Worm (Caenorhabditis elegans): ENCODE results near the gene pap-3.
A peak's percentile ranks its signal among the peaks of the same experiment; 100 is the strongest.

Gene pap-3

DNA sequence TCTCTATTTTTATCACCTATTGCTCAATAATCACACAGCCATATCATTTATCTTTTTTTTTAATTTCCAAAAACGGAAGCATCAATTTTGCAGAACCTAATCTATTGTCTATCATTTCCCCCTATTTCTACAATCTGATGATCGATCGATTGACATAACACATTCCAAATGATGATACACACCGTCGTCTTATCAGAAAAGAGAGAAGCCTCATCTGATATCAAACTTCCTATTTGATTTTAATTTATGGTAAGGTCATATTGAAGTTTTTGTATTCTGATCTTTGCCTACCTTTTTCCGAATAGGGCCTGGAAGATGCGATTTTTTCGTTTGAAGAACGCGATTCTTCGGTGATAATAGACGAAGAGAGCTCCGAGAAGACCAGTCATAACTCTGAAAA, 33.2 kb upstream of the pap-3 start:
- TF ChIP-seq nhr-76 (tag; optimal IDR thresholded peaks at IDR 0.05) (peak; percentile 76), elt-3 (tag; optimal IDR thresholded peaks at IDR 0.05) (peak in 1 of 3 experiments; percentile 24), fkh-2 (tag; optimal IDR thresholded peaks at IDR 0.05) (no peak), nhr-23 (tag; optimal IDR thresholded peaks at IDR 0.05) (peak; percentile 30)

ce11 chrII:11845954-11846353, 29.6 kb upstream of the pap-3 start:
- TF ChIP-seq nhr-77 (tag; optimal IDR thresholded peaks at IDR 0.05) (no peak), ama-1 (optimal IDR thresholded peaks at IDR 0.05) (peak; percentile 87), ceh-9 (tag; optimal IDR thresholded peaks at IDR 0.05) (no peak), mml-1 (tag; optimal IDR thresholded peaks at IDR 0.05) (no peak), lin-39 (tag; optimal IDR thresholded peaks at IDR 0.05) (no peak), tbx-2 (tag; optimal IDR thresholded peaks at IDR 0.05) (no peak), unc-62 (GFP tag; optimal IDR thresholded peaks at IDR 0.05) (no peak), elt-3 (tag; optimal IDR thresholded peaks at IDR 0.05) (peak in 1 of 3 experiments; percentile 88), nhr-67 (tag; optimal IDR thresholded peaks at IDR 0.05) (no peak), nhr-76 (tag; optimal IDR thresholded peaks at IDR 0.05) (no peak)

- TF ChIP-seq nhr-28 (tag; optimal IDR thresholded peaks at IDR 0.05), result no peak
- no peak for TF ChIP-seq ama-1 (optimal IDR thresholded peaks at IDR 0.05)
- TF ChIP-seq elt-2 (tag; optimal IDR thresholded peaks at IDR 0.05), result no peak
- no peak for TF ChIP-seq hmg-11 (tag; optimal IDR thresholded peaks at IDR 0.05)
- no peak for TF ChIP-seq nhr-67 (tag; optimal IDR thresholded peaks at IDR 0.05)
- no peak for TF ChIP-seq ZK546.5 (tag; optimal IDR thresholded peaks at IDR 0.05)
- TF ChIP-seq nhr-23 (tag; optimal IDR thresholded peaks at IDR 0.05), result no peak
- TF ChIP-seq sea-2 (GFP tag; optimal IDR thresholded peaks at IDR 0.05), result no peak
- TF ChIP-seq ceh-16 (tag; optimal IDR thresholded peaks at IDR 0.05), result no peak
- TF ChIP-seq mml-1 (tag; optimal IDR thresholded peaks at IDR 0.05), result no peak
These were observed 28.6 kb upstream of the pap-3 start for ce11 chrII:11844984-11845383.

DNA sequence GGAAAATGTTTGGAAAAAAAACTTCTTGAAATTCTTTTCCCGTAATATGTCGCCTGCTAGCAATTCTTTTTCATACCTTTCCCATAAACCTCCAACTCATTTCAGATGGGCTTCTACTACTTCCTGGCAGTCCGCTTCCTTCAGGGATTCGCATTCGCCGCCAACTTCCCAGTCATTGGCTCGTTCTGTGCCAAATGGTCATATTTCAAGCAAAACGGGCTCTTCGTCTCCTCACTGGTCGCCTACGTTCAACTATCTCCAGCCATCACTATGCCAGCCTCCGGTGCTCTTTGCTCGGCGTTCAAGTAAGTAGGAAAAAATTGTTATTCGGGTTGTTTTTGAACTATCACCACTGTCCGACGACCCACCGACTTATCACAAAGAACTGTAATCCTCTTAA, 27.7 kb upstream of the pap-3 start:
- TF ChIP-seq elt-1 (tag; optimal IDR thresholded peaks at IDR 0.05), result no peak
- no peak for TF ChIP-seq eor-1 (tag; optimal IDR thresholded peaks at IDR 0.05)
- no peak for TF ChIP-seq sea-2 (GFP tag; optimal IDR thresholded peaks at IDR 0.05)
- TF ChIP-seq nhr-43 (tag; optimal IDR thresholded peaks at IDR 0.05; ENCODE audit: poor library complexity, severe bottlenecking), result peak; percentile 5
- TF ChIP-seq ama-1 (optimal IDR thresholded peaks at IDR 0.05), result peak; percentile 93

DNA sequence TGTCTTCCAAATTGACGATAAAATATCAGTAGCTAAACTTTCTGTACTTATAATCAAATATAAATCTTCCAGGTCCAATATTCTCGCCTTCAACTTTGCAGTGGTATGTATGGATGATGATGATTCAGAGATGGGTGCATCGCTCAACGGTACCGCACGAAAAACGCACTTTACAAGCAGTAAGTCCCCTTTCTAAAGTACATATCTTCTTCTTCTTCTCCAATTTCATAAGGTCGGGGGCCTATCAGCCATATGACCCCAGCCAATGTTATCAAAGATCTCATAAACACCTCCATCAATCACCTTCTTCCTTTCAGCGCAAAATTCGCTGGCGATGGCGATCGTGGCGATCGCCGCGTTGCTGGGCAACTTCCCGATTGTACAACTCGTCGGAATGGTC, 27.1 kb upstream of the pap-3 start:
- TF ChIP-seq skn-1 (tag; optimal IDR thresholded peaks at IDR 0.05) (no peak), lin-39 (tag; optimal IDR thresholded peaks at IDR 0.05) (no peak), nhr-12 (tag; optimal IDR thresholded peaks at IDR 0.05) (no peak), nhr-77 (tag; optimal IDR thresholded peaks at IDR 0.05) (no peak), nhr-11 (tag; optimal IDR thresholded peaks at IDR 0.05) (no peak), ceh-82 (tag; optimal IDR thresholded peaks at IDR 0.05) (no peak), nhr-76 (tag; optimal IDR thresholded peaks at IDR 0.05) (no peak), sea-2 (GFP tag; optimal IDR thresholded peaks at IDR 0.05) (no peak), nfya-1 (tag; optimal IDR thresholded peaks at IDR 0.05; ENCODE audit: insufficient read depth) (no peak), nhr-25 (tag; optimal IDR thresholded peaks at IDR 0.05) (peak; percentile 12), nhr-237 (tag; optimal IDR thresholded peaks at IDR 0.05) (no peak), ztf-4 (tag; optimal IDR thresholded peaks at IDR 0.05) (no peak), egl-27 (tag; optimal IDR thresholded peaks at IDR 0.05) (no peak), nhr-28 (tag; optimal IDR thresholded peaks at IDR 0.05) (no peak), ceh-28 (tag; optimal IDR thresholded peaks at IDR 0.05) (no peak), lin-15B (tag; optimal IDR thresholded peaks at IDR 0.05) (no peak), egl-5 (tag; optimal IDR thresholded peaks at IDR 0.05) (no peak), elt-3 (tag; optimal IDR thresholded peaks at IDR 0.05) (peak in 1 of 3 experiments; percentile 24), ceh-16 (tag; optimal IDR thresholded peaks at IDR 0.05) (no peak), nhr-43 (tag; optimal IDR thresholded peaks at IDR 0.05; ENCODE audit: poor library complexity, severe bottlenecking) (no peak), nhr-23 (tag; optimal IDR thresholded peaks at IDR 0.05) (peak; percentile 48), pqm-1 (tag; optimal IDR thresholded peaks at IDR 0.05) (no peak), ama-1 (optimal IDR thresholded peaks at IDR 0.05) (peak; percentile 21), zag-1 (tag; optimal IDR thresholded peaks at IDR 0.05) (no peak), aly-2 (tag; optimal IDR thresholded peaks at IDR 0.05) (no peak), fkh-10 (GFP tag; optimal IDR thresholded peaks at IDR 0.05) (no peak), R02D3.7 (tag; optimal IDR thresholded peaks at IDR 0.05) (no peak)
